Fruit fly (Drosophila melanogaster) whole organism, embryonic: Measurements from ENCODE around the gene CG11596.
A peak's percentile ranks its signal among the peaks of the same experiment; 100 is the strongest.

Experiments used
- B-H1 ChIP-seq: fragments of 200-800 bp; sonication (Bioruptor generic); IDR thresholded peaks from 3 replicates; pipeline ENCODE4 v1.3.6; 2022; ENCODE audit warnings: missing biosample characterization, missing genetic modification characterization
- CG10431 ChIP-seq: fragments of 200-800 bp; sonication (Bioruptor generic); optimal IDR thresholded peaks from 3 replicates; lab custom pipeline; 2018; ENCODE audit warnings: missing biosample characterization, mild to moderate bottlenecking, missing genetic modification characterization
- CG11695 ChIP-seq: fragments of 200-800 bp; sonication (Bioruptor generic); IDR thresholded peaks from 3 replicates; pipeline ENCODE4 v1.3.6; 2022; ENCODE audit warnings: missing biosample characterization, missing genetic modification characterization
- CG13775 ChIP-seq: fragments of 200-800 bp; sonication (Bioruptor generic); optimal IDR thresholded peaks from 3 replicates; lab custom pipeline; 2017; ENCODE audit warnings: missing biosample characterization, mild to moderate bottlenecking, missing genetic modification characterization
- CG15696 ChIP-seq: fragments of 200-800 bp; sonication (Bioruptor generic); optimal IDR thresholded peaks from 2 replicates; lab custom pipeline; 2019; ENCODE audit warnings: missing biosample characterization, mild to moderate bottlenecking, missing genetic modification characterization, moderate library complexity
- CG1603 ChIP-seq: fragments of 200-800 bp; sonication (Bioruptor generic); optimal IDR thresholded peaks from 2 replicates; lab custom pipeline; 2019; ENCODE audit warnings: missing biosample characterization, mild to moderate bottlenecking, missing genetic modification characterization, moderate library complexity
- CG17568 ChIP-seq: fragments of 200-800 bp; sonication (Bioruptor generic); optimal IDR thresholded peaks from 2 replicates; lab custom pipeline; 2018; ENCODE audit warnings: missing biosample characterization, mild to moderate bottlenecking, missing genetic modification characterization, moderate library complexity
- CG17912 ChIP-seq: fragments of 200-800 bp; sonication (Bioruptor generic); optimal IDR thresholded peaks from 2 replicates; lab custom pipeline; 2018; ENCODE audit warnings: missing biosample characterization, mild to moderate bottlenecking, missing genetic modification characterization
- CG18599 ChIP-seq: fragments of 200-800 bp; sonication (Bioruptor generic); optimal IDR thresholded peaks from 3 replicates; lab custom pipeline; 2017; ENCODE audit warnings: missing biosample characterization, missing genetic modification characterization, mild to moderate bottlenecking, moderate library complexity, missing genetic modification reagents
- CG32767 ChIP-seq: fragments of 200-800 bp; sonication (Bioruptor generic); IDR thresholded peaks from 2 replicates; pipeline ENCODE4 v1.3.6; 2022; ENCODE audit warnings: missing biosample characterization, missing genetic modification characterization
- CG33557 ChIP-seq: fragments of 200-800 bp; sonication (Bioruptor generic); optimal IDR thresholded peaks from 2 replicates; lab custom pipeline; 2019; ENCODE audit warnings: missing biosample characterization, mild to moderate bottlenecking, missing genetic modification characterization, moderate library complexity
- CG3838 ChIP-seq: fragments of 200-800 bp; sonication (Bioruptor generic); optimal IDR thresholded peaks from 3 replicates; lab custom pipeline; 2016; ENCODE audit warnings: missing biosample characterization, missing genetic modification characterization
- CG3995 ChIP-seq: fragments of 200-800 bp; sonication (Bioruptor generic); optimal IDR thresholded peaks from 3 replicates; lab custom pipeline; 2016; ENCODE audit warnings: missing biosample characterization, missing genetic modification characterization
- CG8281 ChIP-seq: fragments of 200-800 bp; sonication (Bioruptor generic); optimal IDR thresholded peaks from 2 replicates; lab custom pipeline; 2018; ENCODE audit warnings: missing biosample characterization, mild to moderate bottlenecking, missing genetic modification characterization, moderate library complexity
- Chrac-16 ChIP-seq: fragments of 200-800 bp; sonication (Bioruptor generic); optimal IDR thresholded peaks from 3 replicates; lab custom pipeline; 2016; ENCODE audit warnings: missing biosample characterization, missing genetic modification characterization
- D ChIP-seq, 2 experiments: fragments of 200-800 bp in 1 of 2; fragments of >200 bp in 1 of 2; sonication (Bioruptor generic) in 1 of 2; optimal IDR thresholded peaks; 2 replicates in 1 of 2; 3 replicates in 1 of 2; lab custom pipeline; 2017; ENCODE audit warnings: mild to moderate bottlenecking in 1 of 2, missing biosample characterization in 1 of 2, missing genetic modification characterization in 1 of 2, missing genetic modification reagents in 1 of 2
- Dbx ChIP-seq: fragments of 200-800 bp; sonication (Bioruptor generic); IDR thresholded peaks from 3 replicates; pipeline ENCODE4 v1.3.6; 2022; ENCODE audit warnings: missing biosample characterization, missing genetic modification characterization
- Drgx ChIP-seq: fragments of 200-800 bp; sonication (Bioruptor generic); IDR thresholded peaks from 2 replicates; pipeline ENCODE4 v1.3.6; 2022; ENCODE audit warnings: missing biosample characterization, missing genetic modification characterization
- Gug ChIP-seq: fragments of 200-800 bp; sonication (Bioruptor generic); IDR thresholded peaks from 4 replicates; pipeline ENCODE4 v1.3.6; 2022; ENCODE audit warnings: missing biosample characterization, missing genetic modification characterization
- Hey ChIP-seq: fragments of 200-800 bp; sonication (Bioruptor generic); optimal IDR thresholded peaks from 3 replicates; lab custom pipeline; 2018; ENCODE audit warnings: missing biosample characterization, mild to moderate bottlenecking, missing genetic modification characterization
- Hmx ChIP-seq: fragments of 200-800 bp; sonication (Bioruptor generic); optimal IDR thresholded peaks from 2 replicates; lab custom pipeline; 2016; ENCODE audit warnings: missing biosample characterization, missing genetic modification characterization
- Hr51 ChIP-seq, 2 experiments: fragments of 200-800 bp; sonication (Bioruptor generic); optimal IDR thresholded peaks; 2 replicates in 1 of 2; 3 replicates in 1 of 2; lab custom pipeline; 2016 to 2018; ENCODE audit warnings: missing biosample characterization in 2 of 2, missing genetic modification characterization in 2 of 2, mild to moderate bottlenecking in 1 of 2, moderate library complexity in 1 of 2
- Lim3 ChIP-seq: fragments of 200-800 bp; sonication (Bioruptor generic); IDR thresholded peaks from 2 replicates; pipeline ENCODE4 v1.3.6; 2022; ENCODE audit warnings: missing biosample characterization, missing genetic modification characterization
- NK7.1 ChIP-seq: fragments of 200-800 bp; sonication (Bioruptor generic); optimal IDR thresholded peaks from 3 replicates; lab custom pipeline; 2016; ENCODE audit warnings: missing biosample characterization, missing genetic modification characterization
- Neu2 ChIP-seq: fragments of 200-800 bp; sonication (Bioruptor generic); optimal IDR thresholded peaks from 3 replicates; lab custom pipeline; 2016; ENCODE audit warnings: missing biosample characterization, missing genetic modification characterization, borderline replicate concordance
- Oli ChIP-seq: fragments of 200-800 bp; sonication (Bioruptor generic); optimal IDR thresholded peaks from 2 replicates; lab custom pipeline; 2018; ENCODE audit warnings: missing biosample characterization, mild to moderate bottlenecking, missing genetic modification characterization, moderate library complexity
- Stat92E ChIP-seq, 3 experiments: fragments of >200 bp in 2 of 3; fragments of 200-800 bp in 1 of 3; sonication (Bioruptor generic) in 1 of 3; optimal IDR thresholded peaks; 2 replicates each; lab custom pipeline; 2017 to 2019; ENCODE audit warnings: missing biosample characterization in 3 of 3, missing genetic modification characterization in 3 of 3, mild to moderate bottlenecking in 1 of 3, moderate library complexity in 1 of 3
- bsh ChIP-seq, 2 experiments: fragments of 200-800 bp; sonication (Bioruptor generic); optimal IDR thresholded peaks; 2 replicates each; lab custom pipeline; 2017 to 2018; ENCODE audit warnings: mild to moderate bottlenecking in 2 of 2, missing biosample characterization in 2 of 2, missing genetic modification characterization in 2 of 2, moderate library complexity in 1 of 2
- dimm ChIP-seq: fragments of 200-800 bp; sonication (Bioruptor generic); IDR thresholded peaks from 2 replicates; pipeline ENCODE4 v1.3.6; 2022; ENCODE audit warnings: missing biosample characterization, missing genetic modification characterization
- dmrt11E ChIP-seq: fragments of 200-800 bp; sonication (Bioruptor generic); optimal IDR thresholded peaks from 3 replicates; lab custom pipeline; 2018; ENCODE audit warnings: missing biosample characterization, mild to moderate bottlenecking, missing genetic modification characterization, moderate library complexity
- ewg ChIP-seq: fragments of 200-800 bp; sonication (Bioruptor generic); optimal IDR thresholded peaks from 3 replicates; lab custom pipeline; 2017; ENCODE audit warnings: mild to moderate bottlenecking, missing biosample characterization, missing genetic modification reagents, missing genetic modification characterization
- grn ChIP-seq: fragments of 200-800 bp; sonication (Bioruptor generic); optimal IDR thresholded peaks from 3 replicates; lab custom pipeline; 2017; ENCODE audit warnings: missing biosample characterization, missing genetic modification characterization
- hth ChIP-seq: fragments of >200 bp; optimal IDR thresholded peaks from 2 replicates; lab custom pipeline; 2017; ENCODE audit warnings: inconsistent platforms
- ind ChIP-seq: fragments of 200-800 bp; sonication (Bioruptor generic); optimal IDR thresholded peaks from 3 replicates; lab custom pipeline; 2016; ENCODE audit warnings: missing biosample characterization, missing genetic modification characterization
- insv ChIP-seq, 2 experiments: fragments of 200-800 bp; sonication (Bioruptor generic); optimal IDR thresholded peaks; 3 replicates each; lab custom pipeline; 2016 to 2018; ENCODE audit warnings: missing biosample characterization in 2 of 2, missing genetic modification characterization in 2 of 2
- klu ChIP-seq: fragments of 200-800 bp; sonication (Bioruptor generic); IDR thresholded peaks from 2 replicates; pipeline ENCODE4 v1.3.6; 2022; ENCODE audit warnings: missing biosample characterization, missing genetic modification characterization
- lilli ChIP-seq: fragments of 200-800 bp; sonication (Bioruptor generic); optimal IDR thresholded peaks from 3 replicates; lab custom pipeline; 2016; ENCODE audit warnings: missing biosample characterization, missing genetic modification characterization
- mam ChIP-seq: fragments of 200-800 bp; sonication (Bioruptor generic); optimal IDR thresholded peaks from 3 replicates; lab custom pipeline; 2016; ENCODE audit warnings: missing biosample characterization, missing genetic modification characterization
- mirr ChIP-seq: fragments of 200-800 bp; sonication (Bioruptor generic); optimal IDR thresholded peaks from 3 replicates; lab custom pipeline; 2018; ENCODE audit warnings: missing biosample characterization, mild to moderate bottlenecking, missing genetic modification characterization
- nerfin-1 ChIP-seq: fragments of 200-800 bp; sonication (Bioruptor generic); optimal IDR thresholded peaks from 3 replicates; lab custom pipeline; 2019; ENCODE audit warnings: missing biosample characterization, mild to moderate bottlenecking, missing genetic modification characterization, moderate library complexity
- nerfin-2 ChIP-seq: fragments of 200-800 bp; sonication (Bioruptor generic); IDR thresholded peaks from 2 replicates; pipeline ENCODE4 v1.3.6; 2022; ENCODE audit warnings: missing biosample characterization, missing genetic modification characterization; ENCODE audit not compliant: partially characterized antibody
- prd ChIP-seq, 3 experiments: fragments of >200 bp in 2 of 3; fragments of 200-800 bp in 1 of 3; sonication (Bioruptor generic) in 1 of 3; optimal IDR thresholded peaks in 2 of 3; IDR thresholded peaks in 1 of 3; 2 replicates in 2 of 3; 3 replicates in 1 of 3; pipeline versions ENCODE4 v1.3.6 to Lab custom; 2017 to 2022; ENCODE audit warnings: missing biosample characterization in 1 of 3, missing genetic modification characterization in 1 of 3
- rib ChIP-seq: fragments of 200-800 bp; sonication (Bioruptor generic); IDR thresholded peaks from 2 replicates; pipeline ENCODE4 v1.3.6; 2022; ENCODE audit warnings: missing biosample characterization, missing genetic modification characterization
- row ChIP-seq: fragments of 200-800 bp; sonication (Bioruptor generic); IDR thresholded peaks from 3 replicates; pipeline ENCODE4 v1.3.6; 2022; ENCODE audit warnings: missing biosample characterization, missing genetic modification characterization
- slou ChIP-seq: fragments of 200-800 bp; sonication (Bioruptor generic); optimal IDR thresholded peaks from 3 replicates; lab custom pipeline; 2016; ENCODE audit warnings: missing biosample characterization, missing genetic modification characterization
- stwl ChIP-seq: fragments of 200-800 bp; sonication (Bioruptor generic); optimal IDR thresholded peaks from 3 replicates; lab custom pipeline; 2018; ENCODE audit warnings: missing biosample characterization, mild to moderate bottlenecking, missing genetic modification characterization, moderate library complexity
- trem ChIP-seq: fragments of 200-800 bp; optimal IDR thresholded peaks from 3 replicates; lab custom pipeline; 2019; ENCODE audit warnings: missing biosample characterization, mild to moderate bottlenecking, missing genetic modification characterization, moderate library complexity
- zen2 ChIP-seq: fragments of 200-800 bp; sonication (Bioruptor generic); IDR thresholded peaks from 3 replicates; pipeline ENCODE4 v1.3.6; 2022; ENCODE audit warnings: missing biosample characterization, missing genetic modification characterization; ENCODE audit not compliant: partially characterized antibody

CG11596 gene

DNA sequence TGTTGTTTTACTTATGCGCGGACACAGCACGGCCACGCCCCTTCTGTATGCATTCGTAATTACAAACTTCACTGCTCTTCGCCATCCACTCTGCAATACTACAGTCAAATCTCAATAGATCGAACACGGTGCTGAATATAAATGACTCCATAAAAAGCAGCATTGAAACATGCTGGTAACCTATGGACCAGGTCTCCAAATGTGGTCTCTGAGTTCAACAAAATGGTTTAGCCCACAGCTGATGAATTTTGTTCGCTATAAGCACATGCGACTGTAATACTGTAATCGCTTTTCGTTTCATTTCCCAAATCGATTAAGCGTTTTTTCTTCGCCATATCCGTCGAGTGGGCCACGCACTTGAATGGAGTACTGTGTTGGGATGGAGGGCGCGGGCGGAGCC, 30.1 kb upstream of the CG11596 start (continued):
- TF ChIP-seq Hr51 (GFP tag; optimal IDR thresholded peaks at IDR 0.05; lab: Kevin White, UChicago) = no peak
- TF ChIP-seq Chrac-16 (GFP tag; lab: Kevin White, UChicago) = no peak
- TF ChIP-seq row (GFP tag; lab: Robert Waterston, UW) = peak; percentile 24; the same call in 1 of the 3 replicates
- no peak for TF ChIP-seq slou (GFP tag; lab: Kevin White, UChicago)
- no peak for TF ChIP-seq CG11695 (GFP tag; lab: Robert Waterston, UW)
- no peak for TF ChIP-seq CG10431
- peak; percentile 27; the same call in 1 of the 2 replicates for TF ChIP-seq Drgx (GFP tag; lab: Robert Waterston, UW)
- no peak for TF ChIP-seq Dbx (GFP tag; lab: Robert Waterston, UW)
- TF ChIP-seq nerfin-2 (GFP tag; lab: Robert Waterston, UW) = no peak
- no peak for TF ChIP-seq CG18599 (GFP tag; lab: Kevin White, UChicago)
- no peak for TF ChIP-seq prd (optimal IDR thresholded peaks at IDR 0.05; lab: Kevin White, UChicago)
- peak; percentile 37; the same call in 1 of the 3 replicates for TF ChIP-seq prd (GFP tag; IDR thresholded peaks at IDR 0.05; lab: Robert Waterston, UW)
- no peak for TF ChIP-seq CG3995 (GFP tag; lab: Kevin White, UChicago)
- no peak for TF ChIP-seq mam
- no peak for TF ChIP-seq dmrt11E
- no peak for TF ChIP-seq ewg (GFP tag; lab: Kevin White, UChicago)
- peak; percentile 24 for TF ChIP-seq CG1603 (tag; lab: Kevin White, UChicago)
- peak; percentile 8 for TF ChIP-seq lilli (GFP tag; lab: Kevin White, UChicago)
- TF ChIP-seq CG17912 = no peak
- TF ChIP-seq dimm = no peak
- TF ChIP-seq CG13775 (GFP tag; lab: Kevin White, UChicago) = no peak
- no peak for TF ChIP-seq Stat92E (GFP tag; optimal IDR thresholded peaks at IDR 0.05; lab: Kevin White, UChicago)
- TF ChIP-seq, all 482 proteins: peak for 10

DNA sequence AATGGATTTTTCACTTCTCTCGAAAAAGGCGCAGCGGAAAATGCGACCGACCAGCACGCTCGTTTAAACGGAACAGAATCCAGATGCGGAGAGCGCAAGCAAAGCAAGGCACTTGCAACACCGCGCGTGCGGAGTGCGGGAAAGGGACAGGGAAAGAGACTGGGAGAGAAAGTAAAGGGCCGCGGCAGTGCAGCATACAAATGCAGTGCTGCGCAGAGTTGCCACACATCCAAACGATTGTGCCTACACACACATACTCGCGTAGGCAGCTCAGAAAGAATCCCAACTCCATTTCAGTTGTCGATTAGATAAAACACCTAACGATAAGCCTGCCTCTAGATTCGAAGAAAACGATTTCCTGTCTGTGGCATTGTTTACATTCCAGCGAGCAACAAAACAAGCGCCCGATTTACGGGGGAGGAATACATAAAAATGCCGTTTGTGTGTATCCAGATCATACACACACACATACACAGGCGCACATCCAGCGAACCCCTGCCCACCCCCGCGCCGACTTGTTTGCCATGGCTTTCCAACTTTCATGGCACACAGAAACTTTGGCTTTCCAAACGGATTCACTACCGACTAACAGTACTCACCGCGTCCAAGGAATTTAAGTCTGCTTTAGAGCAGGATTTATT, 27.9 kb upstream of the CG11596 start:
- TF ChIP-seq CG17568 (GFP tag; lab: Kevin White, UChicago) = no peak
- peak; percentile 37 for TF ChIP-seq D (optimal IDR thresholded peaks at IDR 0.05; lab: Kevin White, UChicago)
- TF ChIP-seq D (GFP tag; optimal IDR thresholded peaks at IDR 0.05; lab: Kevin White, UChicago) = no peak
- no peak for TF ChIP-seq CG33557
- no peak for TF ChIP-seq rib (GFP tag; lab: Robert Waterston, UW)
- TF ChIP-seq hth = no peak
- TF ChIP-seq Hey (tag; lab: Kevin White, UChicago) = no peak
- TF ChIP-seq Oli (tag; lab: Kevin White, UChicago) = no peak
- TF ChIP-seq ind = no peak
- no peak for TF ChIP-seq Gug (GFP tag; lab: Robert Waterston, UW)
- TF ChIP-seq NK7.1 (GFP tag; lab: Kevin White, UChicago) = no peak
- no peak for TF ChIP-seq B-H1
- peak; percentile 94 for TF ChIP-seq CG32767
- peak in 1 of 2 experiments; percentile 5 for TF ChIP-seq bsh (GFP tag; optimal IDR thresholded peaks at IDR 0.05; lab: Kevin White, UChicago)
- peak; percentile 86 for TF ChIP-seq grn
- no peak for TF ChIP-seq CG8281 (tag; lab: Kevin White, UChicago)
- TF ChIP-seq klu (GFP tag; lab: Robert Waterston, UW) = peak; percentile 46; the same call in 1 of the 2 replicates
- TF ChIP-seq stwl (tag; lab: Kevin White, UChicago) = peak; percentile 10
- no peak for TF ChIP-seq CG15696 (tag; lab: Kevin White, UChicago)
- TF ChIP-seq mirr (GFP tag; lab: Kevin White, UChicago) = no peak
- no peak for TF ChIP-seq row (GFP tag; lab: Robert Waterston, UW)
- TF ChIP-seq zen2 (GFP tag; lab: Robert Waterston, UW) = no peak
- TF ChIP-seq Neu2 (GFP tag; lab: Kevin White, UChicago) = no peak
- TF ChIP-seq insv (GFP tag; optimal IDR thresholded peaks at IDR 0.05; lab: Kevin White, UChicago) = peak in 1 of 2 experiments; percentile 22
- no peak for TF ChIP-seq CG3838 (GFP tag; lab: Kevin White, UChicago)
- TF ChIP-seq Hmx = no peak
- TF ChIP-seq nerfin-1 (tag; lab: Kevin White, UChicago) = peak; percentile 89
- TF ChIP-seq trem (tag; lab: Kevin White, UChicago) = peak; percentile 13
- no peak for TF ChIP-seq Lim3
